Fruit fly (Drosophila melanogaster): ENCODE data around the gene CG4281.

The CG4281 gene

DNA sequence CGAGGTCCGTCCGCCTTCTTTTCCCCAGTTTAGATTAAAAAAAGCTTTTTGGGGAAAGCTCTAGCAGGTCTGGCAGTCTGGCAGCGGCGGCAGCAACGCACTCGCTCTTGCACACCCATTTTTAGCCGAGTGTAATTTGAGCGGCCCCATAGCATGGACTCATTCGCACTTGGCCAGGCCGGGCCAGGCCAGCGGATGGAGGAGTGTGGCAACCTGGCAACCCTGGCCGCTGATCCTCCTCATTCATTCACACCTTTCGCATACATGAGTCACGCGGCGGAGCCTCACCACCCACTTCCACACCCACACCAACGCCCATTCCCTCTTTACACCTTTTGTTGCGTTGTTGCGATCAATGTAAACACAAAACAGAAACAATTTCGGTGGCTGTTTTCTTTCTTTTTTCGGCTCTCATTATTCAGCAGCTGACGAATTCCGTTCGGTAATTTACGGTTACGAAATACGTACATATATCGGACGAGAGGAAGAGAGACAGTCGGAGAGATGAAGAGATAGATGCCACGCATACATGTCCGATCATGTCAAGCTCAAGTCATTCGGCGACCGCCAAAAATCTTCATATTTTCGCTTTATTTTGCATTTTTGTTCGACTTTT lies 32.0 kb downstream of the CG4281 start (continued):
- no peak for TF ChIP-seq bbx (GFP tag; IDR thresholded peaks at IDR 0.05; ENCODE audit: partially characterized antibody)
- no peak for TF ChIP-seq CG8765 (GFP tag; IDR thresholded peaks at IDR 0.05)
- no peak for TF ChIP-seq lmd (GFP tag; IDR thresholded peaks at IDR 0.05)
- TF ChIP-seq CG31388 (GFP tag; optimal IDR thresholded peaks at IDR 0.05) = no peak
- TF ChIP-seq CG9817 (tag; optimal IDR thresholded peaks at IDR 0.05) = no peak
- no peak for TF ChIP-seq CG4360 (GFP tag; IDR thresholded peaks at IDR 0.05)
- no peak for TF ChIP-seq Poxn (GFP tag; IDR thresholded peaks at IDR 0.05)
- no peak for TF ChIP-seq Ptx1 (GFP tag; IDR thresholded peaks at IDR 0.05)
- no peak for TF ChIP-seq btn (GFP tag; optimal IDR thresholded peaks at IDR 0.05)
- no peak for TF ChIP-seq tx (GFP tag; optimal IDR thresholded peaks at IDR 0.05)
- no peak for TF ChIP-seq CG34422 (GFP tag; IDR thresholded peaks at IDR 0.05)
- no peak for TF ChIP-seq aop (GFP tag; IDR thresholded peaks at IDR 0.05)
- no peak for TF ChIP-seq CG1792 (GFP tag; optimal IDR thresholded peaks at IDR 0.05)
- TF ChIP-seq Jarid2 (GFP tag; optimal IDR thresholded peaks at IDR 0.05) = no peak
- TF ChIP-seq HHEX (GFP tag; optimal IDR thresholded peaks at IDR 0.05) = no peak
- TF ChIP-seq sr (GFP tag; IDR thresholded peaks at IDR 0.05) = peak; percentile 73
- no peak for TF ChIP-seq CG7745 (tag; optimal IDR thresholded peaks at IDR 0.05)
- TF ChIP-seq HLHmδ (GFP tag; optimal IDR thresholded peaks at IDR 0.05) = no peak
- TF ChIP-seq pan (optimal IDR thresholded peaks at IDR 0.05) = no peak
- TF ChIP-seq pan (GFP tag; optimal IDR thresholded peaks at IDR 0.05 in 1 of 2, IDR thresholded peaks at IDR 0.05 in 1 of 2) = no peak
- TF ChIP-seq Rfx (GFP tag; IDR thresholded peaks at IDR 0.05) = no peak
- TF ChIP-seq CG4820 (GFP tag; optimal IDR thresholded peaks at IDR 0.05) = no peak
- no peak for TF ChIP-seq rib (GFP tag; IDR thresholded peaks at IDR 0.05)
- TF ChIP-seq sima (GFP tag; optimal IDR thresholded peaks at IDR 0.05) = no peak
- no peak for TF ChIP-seq Awh (GFP tag; IDR thresholded peaks at IDR 0.05)
- no peak for TF ChIP-seq CG4854 (GFP tag; optimal IDR thresholded peaks at IDR 0.05)
- no peak for TF ChIP-seq Scr (GFP tag; IDR thresholded peaks at IDR 0.05; ENCODE audit: partially characterized antibody)
- no peak for TF ChIP-seq ATbp (GFP tag; optimal IDR thresholded peaks at IDR 0.05)
- no peak for TF ChIP-seq CG7987 (GFP tag; optimal IDR thresholded peaks at IDR 0.05)
- no peak for TF ChIP-seq CG12391 (tag; optimal IDR thresholded peaks at IDR 0.05)
- TF ChIP-seq fd64A (GFP tag; optimal IDR thresholded peaks at IDR 0.05) = no peak
- no peak for TF ChIP-seq tll (GFP tag; optimal IDR thresholded peaks at IDR 0.05)
- TF ChIP-seq Adf1 (GFP tag; IDR thresholded peaks at IDR 0.05) = peak; percentile 41
- no peak for TF ChIP-seq fd96Cb (tag; optimal IDR thresholded peaks at IDR 0.05)
- no peak for TF ChIP-seq B-H1 (GFP tag; IDR thresholded peaks at IDR 0.05)
- no peak for TF ChIP-seq CG6765 (GFP tag; optimal IDR thresholded peaks at IDR 0.05)
- TF ChIP-seq CG32532 (GFP tag; IDR thresholded peaks at IDR 0.05) = no peak
- no peak for TF ChIP-seq CG14014 (GFP tag; IDR thresholded peaks at IDR 0.05)
- TF ChIP-seq ham (GFP tag; IDR thresholded peaks at IDR 0.05) = no peak
- no peak for TF ChIP-seq bigmax (GFP tag; optimal IDR thresholded peaks at IDR 0.05)
- TF ChIP-seq Oli (tag; optimal IDR thresholded peaks at IDR 0.05) = no peak
- no peak for TF ChIP-seq Stat92E (GFP tag; optimal IDR thresholded peaks at IDR 0.05)
- TF ChIP-seq CG17912 (GFP tag; optimal IDR thresholded peaks at IDR 0.05) = no peak
- no peak for TF ChIP-seq CG2116 (GFP tag; optimal IDR thresholded peaks at IDR 0.05)
- peak; percentile 3 for TF ChIP-seq cg (GFP tag; optimal IDR thresholded peaks at IDR 0.05)
- TF ChIP-seq ttk (GFP tag; IDR thresholded peaks at IDR 0.05) = no peak
- TF ChIP-seq CG13424 (tag; optimal IDR thresholded peaks at IDR 0.05) = no peak
- TF ChIP-seq hth (optimal IDR thresholded peaks at IDR 0.05) = no peak
- no peak for TF ChIP-seq da (GFP tag; optimal IDR thresholded peaks at IDR 0.05)
- TF ChIP-seq CG15011 (GFP tag; optimal IDR thresholded peaks at IDR 0.05) = no peak
- no peak for TF ChIP-seq CG11398 (GFP tag; optimal IDR thresholded peaks at IDR 0.05)
